Worm (Caenorhabditis elegans) whole organism, early embryonic: Measurements from ENCODE around the gene idpb-3.

Experiments
- B0310.2 ChIP-seq: sonication (generic microtip); optimal IDR thresholded peaks from 2 replicates; lab custom pipeline; 2016; ENCODE audit warnings: mild to moderate bottlenecking, missing genetic modification characterization, missing compliant biosample characterization
- F13C5.2 ChIP-seq: sonication (generic microtip); optimal IDR thresholded peaks from 2 replicates; lab custom pipeline; 2017; ENCODE audit warnings: mild to moderate bottlenecking, missing genetic modification characterization, inconsistent platforms, missing compliant biosample characterization
- ama-1 ChIP-seq: fragments of 150-350 bp; optimal IDR thresholded peaks from 2 replicates; lab custom pipeline; 2014
- ceh-36 ChIP-seq: sonication (generic microtip); optimal IDR thresholded peaks from 2 replicates; lab custom pipeline; 2016; ENCODE audit warnings: missing genetic modification characterization, inconsistent platforms, missing compliant biosample characterization
- flt-1 ChIP-seq: fragments of 200-800 bp; sonication (Bioruptor generic); IDR thresholded peaks from 2 replicates; pipeline ENCODE4 v1.3.6; 2022; ENCODE audit warnings: missing genetic modification characterization, missing compliant biosample characterization
- hmbx-1 ChIP-seq: sonication (generic microtip); optimal IDR thresholded peaks from 2 replicates; lab custom pipeline; 2016; ENCODE audit warnings: mild to moderate bottlenecking, missing genetic modification characterization, missing compliant biosample characterization
- hnd-1 ChIP-seq: sonication (generic microtip); optimal IDR thresholded peaks from 2 replicates; lab custom pipeline; 2016; ENCODE audit warnings: missing genetic modification characterization, missing compliant biosample characterization
- sea-1 ChIP-seq: fragments of 200-800 bp; sonication (Bioruptor generic); conservative IDR thresholded peaks from 2 replicates; pipeline ENCODE4 v1.3.6; 2022; ENCODE audit warnings: missing genetic modification characterization, missing compliant biosample characterization
- tbx-11 ChIP-seq: fragments of 200-800 bp; sonication (Bioruptor generic); IDR thresholded peaks from 2 replicates; pipeline ENCODE4 v1.3.6; 2022; ENCODE audit warnings: missing genetic modification characterization, missing compliant biosample characterization
- tbx-37 ChIP-seq: fragments of 200-800 bp; sonication (Bioruptor generic); conservative IDR thresholded peaks from 2 replicates; pipeline ENCODE4 v1.3.6; 2022; ENCODE audit warnings: missing genetic modification reagents, missing genetic modification characterization, missing compliant biosample characterization
- tra-4 ChIP-seq: sonication (generic microtip); optimal IDR thresholded peaks from 2 replicates; lab custom pipeline; 2017; ENCODE audit warnings: missing genetic modification characterization, missing compliant biosample characterization

- no peak for TF ChIP-seq ama-1 (lab: Kevin White, UChicago)
- TF ChIP-seq F13C5.2 (tag; lab: Kevin White, UChicago), result no peak
- TF ChIP-seq flt-1 (GFP tag; lab: Robert Waterston, UW), result no peak
- TF ChIP-seq tbx-37, result no peak
- no peak for TF ChIP-seq B0310.2 (tag; lab: Kevin White, UChicago)
- no peak for TF ChIP-seq hnd-1 (tag; lab: Kevin White, UChicago)
- no peak for TF ChIP-seq hmbx-1 (tag; lab: Kevin White, UChicago)
- TF ChIP-seq tra-4 (tag; lab: Kevin White, UChicago), result no peak
- no peak for TF ChIP-seq ceh-36 (tag; lab: Kevin White, UChicago)
- no peak for TF ChIP-seq tbx-11 (GFP tag; lab: Robert Waterston, UW)
- TF ChIP-seq sea-1 (GFP tag; lab: Robert Waterston, UW), result no peak
These were observed 40.4 kb upstream of the idpb-3 start, which contains the start of gene nas-29 for ce11 chrII:5141945-5142514.
